Fruit fly (Drosophila melanogaster): Measurements from ENCODE around the gene CG4041.

dm6 chrX:4875370-4875769, 42.9 kb downstream of the CG4041 start, which contains the start of gene boil:
- TF ChIP-seq insv (optimal IDR thresholded peaks at IDR 0.05), result no peak
- no peak for TF ChIP-seq psq (optimal IDR thresholded peaks at IDR 0.05)
- TF ChIP-seq Myc (optimal IDR thresholded peaks at IDR 0.05), result no peak
